Fruit fly (Drosophila melanogaster) Kc167 (cell line): ENCODE results near the gene Trm7-34.

ENCODE experiments used
- Myc ChIP-seq: fragments of >200 bp; optimal IDR thresholded peaks from 2 replicates; lab custom pipeline; 2017; ENCODE audit warnings: missing external identifiers
- Sin3A ChIP-seq: fragments of >200 bp; optimal IDR thresholded peaks from 2 replicates; lab custom pipeline; 2018; ENCODE audit warnings: missing external identifiers
- h ChIP-seq: fragments of >200 bp; optimal IDR thresholded peaks from 3 replicates; lab custom pipeline; 2018; ENCODE audit warnings: missing external identifiers
- insv ChIP-seq: fragments of >200 bp; optimal IDR thresholded peaks from 3 replicates; lab custom pipeline; 2018; ENCODE audit warnings: missing external identifiers
- psq ChIP-seq: fragments of >200 bp; optimal IDR thresholded peaks from 2 replicates; lab custom pipeline; 2017; ENCODE audit warnings: missing external identifiers
- ttk ChIP-seq: sonication (Bioruptor generic); optimal IDR thresholded peaks from 2 replicates; lab custom pipeline; 2017; ENCODE audit warnings: missing external identifiers

The Trm7-34 gene

dm6 chr3R:21133517-21133916 lies at the start of gene Trm7-34:
Gene Trm7-34 (minus strand): TSS chr3R:21133881.
- TF ChIP-seq insv (lab: Kevin White, UChicago) (no peak), Myc (lab: Kevin White, UChicago) (no peak), h (lab: Kevin White, UChicago) (no peak), psq (lab: Kevin White, UChicago) (no peak), Sin3A (no peak), ttk (lab: Kevin White, UChicago) (no peak)

dm6 chr3R:21181957-21182356 lies 48.3 kb upstream of the Trm7-34 start:
- TF ChIP-seq Myc (lab: Kevin White, UChicago) (no peak), insv (lab: Kevin White, UChicago) (no peak), h (lab: Kevin White, UChicago) (no peak), Sin3A (no peak)

- TF ChIP-seq psq (lab: Kevin White, UChicago) (no peak), Sin3A (no peak), ttk (lab: Kevin White, UChicago) (no peak)
Observed at dm6 chr3R:21180391-21180796, 46.7 kb upstream of the Trm7-34 start.

- TF ChIP-seq Sin3A: no peak
- no peak for TF ChIP-seq ttk (lab: Kevin White, UChicago)
Observed at dm6 chr3R:21179592-21180390, 46.1 kb upstream of the Trm7-34 start.

dm6 chr3R:21176663-21177145 lies 43.0 kb upstream of the Trm7-34 start:
- no peak for TF ChIP-seq Myc (lab: Kevin White, UChicago)

- TF ChIP-seq Myc (lab: Kevin White, UChicago): no peak
- TF ChIP-seq ttk (lab: Kevin White, UChicago): no peak
- TF ChIP-seq insv (lab: Kevin White, UChicago): no peak
- TF ChIP-seq psq (lab: Kevin White, UChicago): no peak
- TF ChIP-seq Sin3A: no peak
- TF ChIP-seq h (lab: Kevin White, UChicago): no peak
Observed at dm6 chr3R:21169525-21170149, 36.0 kb upstream of the Trm7-34 start.

- TF ChIP-seq Myc (lab: Kevin White, UChicago): no peak
- TF ChIP-seq h (lab: Kevin White, UChicago): no peak
- TF ChIP-seq psq (lab: Kevin White, UChicago): no peak
- no peak for TF ChIP-seq insv (lab: Kevin White, UChicago)
- no peak for TF ChIP-seq Sin3A
- TF ChIP-seq ttk (lab: Kevin White, UChicago): no peak
Observed at dm6 chr3R:21168105-21168504, 34.4 kb upstream of the Trm7-34 start, which contains the start of gene Snmp1. Gene Snmp1 (minus strand): TSS chr3R:21168205.

dm6 chr3R:21163318-21163828 lies 29.7 kb upstream of the Trm7-34 start, which contains the start of gene CG5810:
Gene CG5810 (plus strand): TSS chr3R:21163778.
- no peak for TF ChIP-seq Myc (lab: Kevin White, UChicago)
- TF ChIP-seq insv (lab: Kevin White, UChicago): no peak
- no peak for TF ChIP-seq psq (lab: Kevin White, UChicago)
- TF ChIP-seq h (lab: Kevin White, UChicago): no peak

dm6 chr3R:21161620-21162029 lies 27.9 kb upstream of the Trm7-34 start:
- TF ChIP-seq Sin3A: no peak
- TF ChIP-seq Myc (lab: Kevin White, UChicago): no peak
- TF ChIP-seq insv (lab: Kevin White, UChicago): no peak
- TF ChIP-seq h (lab: Kevin White, UChicago): no peak
- TF ChIP-seq psq (lab: Kevin White, UChicago): no peak
- TF ChIP-seq ttk (lab: Kevin White, UChicago): no peak

dm6 chr3R:21161042-21161532 lies 27.4 kb upstream of the Trm7-34 start, which contains the start of gene cDIP:
Gene cDIP (minus strand): TSS chr3R:21161092.
- TF ChIP-seq h (lab: Kevin White, UChicago): no peak
- no peak for TF ChIP-seq ttk (lab: Kevin White, UChicago)
- TF ChIP-seq Myc (lab: Kevin White, UChicago): no peak
- no peak for TF ChIP-seq insv (lab: Kevin White, UChicago)
- no peak for TF ChIP-seq psq (lab: Kevin White, UChicago)
- no peak for TF ChIP-seq Sin3A

- TF ChIP-seq psq (lab: Kevin White, UChicago) (no peak), h (lab: Kevin White, UChicago) (no peak), Sin3A (no peak), ttk (lab: Kevin White, UChicago) (no peak), insv (lab: Kevin White, UChicago) (no peak), Myc (lab: Kevin White, UChicago) (no peak)
Observed at dm6 chr3R:21158643-21159042, 25.0 kb upstream of the Trm7-34 start.
